Worm (Caenorhabditis elegans) whole organism, L4 larva: ENCODE data around the gene phf-32.
"Not testable (repeated sequence)": the region's sequence is repeated elsewhere in the genome, so short reads cannot be mapped to it uniquely, and the experiment has no call there.

Experiments used
- D1046.2 ChIP-seq: fragments of 200-800 bp; sonication (Bioruptor generic); IDR thresholded peaks from 2 replicates; pipeline ENCODE4 v1.3.6; 2022; ENCODE audit warnings: missing genetic modification characterization, missing compliant biosample characterization
- F10B5.3 ChIP-seq: sonication (generic microtip); optimal IDR thresholded peaks from 2 replicates; lab custom pipeline; 2016; ENCODE audit warnings: mild to moderate bottlenecking, missing genetic modification characterization, missing compliant biosample characterization
- F44E2.7 ChIP-seq: fragments of 200-800 bp; sonication (Bioruptor generic); IDR thresholded peaks from 2 replicates; pipeline ENCODE4 v2.1.2; 2022; ENCODE audit warnings: missing genetic modification characterization, missing compliant biosample characterization
- R02D3.7 ChIP-seq: fragments of 150-350 bp; sonication (generic microtip); optimal IDR thresholded peaks from 3 replicates; lab custom pipeline; 2014; ENCODE audit warnings: missing biosample characterization, missing genetic modification characterization
- Y5F2A.4 ChIP-seq: fragments of 200-800 bp; sonication (Bioruptor generic); optimal IDR thresholded peaks from 2 replicates; lab custom pipeline; 2018; ENCODE audit warnings: mild to moderate bottlenecking, missing genetic modification characterization, missing compliant biosample characterization
- Y75B8A.6 ChIP-seq: fragments of 200-800 bp; sonication (Bioruptor generic); IDR thresholded peaks from 2 replicates; pipeline ENCODE4 v1.3.6; 2022; ENCODE audit warnings: missing genetic modification reagents, missing genetic modification characterization, missing compliant biosample characterization
- ZK546.5 ChIP-seq, 2 experiments: sonication (generic microtip); optimal IDR thresholded peaks; 2 replicates each; lab custom pipeline; 2017; ENCODE audit warnings: missing biosample characterization in 2 of 2, missing genetic modification characterization in 2 of 2
- arid-1 ChIP-seq: fragments of 200-800 bp; sonication (Bioruptor generic); conservative IDR thresholded peaks from 2 replicates; pipeline ENCODE4 v1.3.6; 2022; ENCODE audit warnings: missing genetic modification reagents, missing genetic modification characterization, missing compliant biosample characterization
- ceh-32 ChIP-seq: sonication (generic microtip); optimal IDR thresholded peaks from 2 replicates; lab custom pipeline; 2016; ENCODE audit warnings: mild to moderate bottlenecking, missing genetic modification characterization, missing compliant biosample characterization; ENCODE audit not compliant: poor library complexity
- ceh-44 ChIP-seq: fragments of 200-800 bp; sonication (Bioruptor generic); IDR thresholded peaks from 2 replicates; pipeline ENCODE4 v1.3.6; 2022; ENCODE audit warnings: missing genetic modification reagents, missing genetic modification characterization, missing compliant biosample characterization
- cey-2 ChIP-seq: sonication (generic microtip); optimal IDR thresholded peaks from 3 replicates; lab custom pipeline; 2017; ENCODE audit warnings: missing genetic modification characterization, mild to moderate bottlenecking, missing compliant biosample characterization, antibody characterized with exemption, borderline replicate concordance; ENCODE audit not compliant: insufficient read depth
- ctbp-1 ChIP-seq: fragments of 200-800 bp; sonication (Bioruptor generic); IDR thresholded peaks from 2 replicates; pipeline ENCODE4 v1.3.6; 2022; ENCODE audit warnings: missing genetic modification reagents, missing genetic modification characterization, missing compliant biosample characterization
- fkh-10 ChIP-seq: fragments of 150-350 bp; optimal IDR thresholded peaks from 2 replicates; lab custom pipeline; 2014; ENCODE audit warnings: missing biosample characterization, missing genetic modification reagents, missing genetic modification characterization
- gei-8 ChIP-seq: fragments of 200-800 bp; sonication (Bioruptor generic); optimal IDR thresholded peaks from 2 replicates; lab custom pipeline; 2018; ENCODE audit warnings: mild to moderate bottlenecking, missing genetic modification characterization, missing compliant biosample characterization
- hlh-30 ChIP-seq: sonication (generic microtip); optimal IDR thresholded peaks from 2 replicates; lab custom pipeline; 2017; ENCODE audit warnings: antibody characterized with exemption, mild to moderate bottlenecking, missing genetic modification characterization, missing compliant biosample characterization; ENCODE audit not compliant: insufficient read depth
- hmg-1.1 ChIP-seq: fragments of 200-800 bp; sonication (Bioruptor generic); IDR thresholded peaks from 2 replicates; pipeline ENCODE4 v1.3.6; 2022; ENCODE audit warnings: missing genetic modification reagents, missing genetic modification characterization, missing compliant biosample characterization
- madf-5 ChIP-seq, 2 experiments: fragments of 200-800 bp; sonication (Bioruptor generic); IDR thresholded peaks; 2 replicates each; pipeline ENCODE4 v1.3.6; 2022; ENCODE audit warnings: missing compliant biosample characterization in 2 of 2, missing genetic modification characterization in 2 of 2
- madf-9 ChIP-seq: fragments of 200-800 bp; sonication (Bioruptor generic); conservative IDR thresholded peaks from 2 replicates; pipeline ENCODE4 v1.3.6; 2022; ENCODE audit warnings: missing genetic modification reagents, missing genetic modification characterization, missing compliant biosample characterization
- mdl-1 ChIP-seq, 2 experiments: fragments of 150-350 bp in 1 of 2; sonication (generic microtip) in 1 of 2; optimal IDR thresholded peaks; 2 replicates each; lab custom pipeline; 2014 to 2017; ENCODE audit warnings: missing biosample characterization in 2 of 2, missing genetic modification characterization in 2 of 2
- mdt-29 ChIP-seq: fragments of 200-800 bp; sonication (Bioruptor generic); IDR thresholded peaks from 2 replicates; pipeline ENCODE4 v1.3.6; 2022; ENCODE audit warnings: missing genetic modification reagents, missing genetic modification characterization, missing compliant biosample characterization
- mxl-2 ChIP-seq: fragments of 200-800 bp; sonication (Bioruptor generic); conservative IDR thresholded peaks from 2 replicates; pipeline ENCODE4 v1.3.6; 2022; ENCODE audit warnings: missing genetic modification reagents, missing genetic modification characterization, missing compliant biosample characterization
- nhr-237 ChIP-seq: sonication (generic microtip); optimal IDR thresholded peaks from 2 replicates; lab custom pipeline; 2017; ENCODE audit warnings: missing biosample characterization, missing genetic modification characterization
- nhr-41 ChIP-seq: fragments of 200-800 bp; sonication (Bioruptor generic); IDR thresholded peaks from 2 replicates; pipeline ENCODE4 v1.3.6; 2022; ENCODE audit warnings: missing genetic modification reagents, missing genetic modification characterization, missing compliant biosample characterization
- nhr-76 ChIP-seq: fragments of 150-350 bp; optimal IDR thresholded peaks from 2 replicates; lab custom pipeline; 2014; ENCODE audit warnings: missing biosample characterization, missing genetic modification characterization
- saeg-2 ChIP-seq: fragments of 200-800 bp; sonication (Bioruptor generic); IDR thresholded peaks from 2 replicates; pipeline ENCODE4 v1.3.6; 2022; ENCODE audit warnings: missing genetic modification reagents, missing genetic modification characterization, missing compliant biosample characterization
- set-16 ChIP-seq: fragments of 200-800 bp; sonication (Bioruptor generic); IDR thresholded peaks from 2 replicates; pipeline ENCODE4 v1.3.6; 2022; ENCODE audit warnings: missing genetic modification reagents, missing genetic modification characterization, missing compliant biosample characterization
- snpc-1.2 ChIP-seq: fragments of 200-800 bp; sonication (Bioruptor generic); IDR thresholded peaks from 2 replicates; pipeline ENCODE4 v1.3.6; 2022; ENCODE audit warnings: missing genetic modification reagents, missing genetic modification characterization, missing compliant biosample characterization
- tag-97 ChIP-seq: fragments of 200-800 bp; sonication (Bioruptor generic); IDR thresholded peaks from 2 replicates; pipeline ENCODE4 v1.3.6; 2022; ENCODE audit warnings: missing genetic modification characterization, missing compliant biosample characterization
- tra-1 ChIP-seq: fragments of 200-800 bp; sonication (Bioruptor generic); IDR thresholded peaks from 2 replicates; pipeline ENCODE4 v1.3.6; 2022; ENCODE audit warnings: missing genetic modification reagents, missing genetic modification characterization, missing compliant biosample characterization
- unc-130 ChIP-seq: sonication (generic microtip); optimal IDR thresholded peaks from 2 replicates; lab custom pipeline; 2016; ENCODE audit warnings: missing genetic modification reagents, missing genetic modification characterization, missing compliant biosample characterization
- unc-62 ChIP-seq, 3 experiments: fragments of 150-350 bp in 1 of 3; sonication (generic microtip); optimal IDR thresholded peaks in 2 of 3; peaks in 1 of 3; 1 replicate in 1 of 3; 2 replicates in 2 of 3; lab custom pipeline; 2014 to 2017; ENCODE audit warnings: missing biosample characterization in 3 of 3, missing genetic modification characterization in 3 of 3, missing genetic modification reagents in 3 of 3, missing genotype in 1 of 3
- zag-1 ChIP-seq: fragments of 150-350 bp; optimal IDR thresholded peaks from 2 replicates; lab custom pipeline; 2014; ENCODE audit warnings: missing biosample characterization, missing genetic modification characterization

The phf-32 gene

ce11 chrX:12302755-12303154, 3.9 kb upstream of the phf-32 start, which contains the start of gene dot-1.3:
TSS of gene dot-1.3 (minus strand) at chrX:12302855.
- TF ChIP-seq hlh-30 (tag; lab: Kevin White, UChicago); tag-97 (GFP tag; lab: Robert Waterston, UW); mdt-29 (GFP tag; lab: Robert Waterston, UW): not testable (repeated sequence)

- peak; percentile 47; the same call in 1 of the 2 replicates for TF ChIP-seq ceh-44 (GFP tag; lab: Robert Waterston, UW)
- TF ChIP-seq hmg-1.1 (GFP tag; lab: Robert Waterston, UW) = no peak
- no peak for TF ChIP-seq F44E2.7 (GFP tag; lab: Robert Waterston, UW)
- no peak for TF ChIP-seq mdl-1 (tag; optimal IDR thresholded peaks at IDR 0.05; lab: Kevin White, UChicago)
- TF ChIP-seq gei-8 (GFP tag; lab: Kevin White, UChicago) = no peak
- no peak for TF ChIP-seq unc-130
- no peak for TF ChIP-seq Y5F2A.4 (GFP tag; lab: Kevin White, UChicago)
- 0 out of 2 replicates have a peak, but pooled peaks have one; percentile 31 for TF ChIP-seq D1046.2 (GFP tag; lab: Robert Waterston, UW)
- no peak for TF ChIP-seq zag-1
- no peak for TF ChIP-seq madf-5 (GFP tag; IDR thresholded peaks at IDR 0.05; lab: Robert Waterston, UW)
- no peak for TF ChIP-seq madf-9 (GFP tag; lab: Robert Waterston, UW)
- no peak for TF ChIP-seq nhr-41 (GFP tag; lab: Robert Waterston, UW)
- TF ChIP-seq arid-1 = 0 out of 2 replicates have a peak, but pooled peaks have one; percentile 13
Measured at ce11 chrX:12304231-12304630, 2.4 kb upstream of the phf-32 start.

ce11 chrX:12308045-12308499, 1.4 kb downstream of the phf-32 start, which contains the start of gene F17A2.16:
TSS of gene F17A2.16 (plus strand) at chrX:12308449.
- TF ChIP-seq unc-62 (GFP tag; optimal IDR thresholded peaks at IDR 0.05 in 1 of 2; lab: Kevin White, UChicago) = peak in 1 of 2 experiments; percentile 54
- not testable (repeated sequence) for TF ChIP-seq unc-62 (tag; optimal IDR thresholded peaks at IDR 0.05; lab: Kevin White, UChicago)
- peak; percentile 82 for TF ChIP-seq snpc-1.2 (GFP tag; lab: Robert Waterston, UW)

- no peak for TF ChIP-seq hmg-1.1 (GFP tag; lab: Robert Waterston, UW)
- no peak for TF ChIP-seq nhr-76 (tag; lab: Kevin White, UChicago)
- no peak for TF ChIP-seq ctbp-1
- no peak for TF ChIP-seq R02D3.7 (tag; lab: Kevin White, UChicago)
- no peak for TF ChIP-seq D1046.2 (GFP tag; lab: Robert Waterston, UW)
- TF ChIP-seq ZK546.5 (tag; optimal IDR thresholded peaks at IDR 0.05; lab: Kevin White, UChicago) = no peak
- no peak for TF ChIP-seq fkh-10 (GFP tag; lab: Kevin White, UChicago)
- TF ChIP-seq cey-2 = no peak
- no peak; the same call in 1 of the 2 replicates for TF ChIP-seq set-16 (GFP tag; lab: Robert Waterston, UW)
- TF ChIP-seq ceh-32 (tag; lab: Kevin White, UChicago) = no peak
- 0 out of 2 replicates have a peak, but pooled peaks have one; percentile 5 for TF ChIP-seq madf-9 (GFP tag; lab: Robert Waterston, UW)
- TF ChIP-seq mxl-2 (GFP tag; lab: Robert Waterston, UW) = peak; percentile 59; the same call in 1 of the 2 replicates
- no peak for TF ChIP-seq saeg-2
- TF ChIP-seq nhr-237 (tag; lab: Kevin White, UChicago) = no peak
- TF ChIP-seq tag-97 (GFP tag; lab: Robert Waterston, UW) = no peak
- no peak for TF ChIP-seq Y75B8A.6 (GFP tag; lab: Robert Waterston, UW)
Measured at ce11 chrX:12313779-12314178, 7.1 kb downstream of the phf-32 start.

- TF ChIP-seq tra-1 (GFP tag; lab: Robert Waterston, UW) = peak; percentile 81; the same call in 1 of the 2 replicates
- TF ChIP-seq F10B5.3 (tag; lab: Kevin White, UChicago) = no peak
- peak in 1 of 2 experiments; percentile 79 for TF ChIP-seq unc-62 (GFP tag; optimal IDR thresholded peaks at IDR 0.05 in 1 of 2; lab: Kevin White, UChicago)
- TF ChIP-seq unc-62 (tag; optimal IDR thresholded peaks at IDR 0.05; lab: Kevin White, UChicago) = no peak
Measured at ce11 chrX:12314395-12314794, 7.7 kb downstream of the phf-32 start.
